Worm (Caenorhabditis elegans): ENCODE data around the gene math-14.
"Not testable (repeated sequence)": the region's sequence is repeated elsewhere in the genome, so short reads cannot be mapped to it uniquely, and the experiment has no call there.

math-14 gene

DNA sequence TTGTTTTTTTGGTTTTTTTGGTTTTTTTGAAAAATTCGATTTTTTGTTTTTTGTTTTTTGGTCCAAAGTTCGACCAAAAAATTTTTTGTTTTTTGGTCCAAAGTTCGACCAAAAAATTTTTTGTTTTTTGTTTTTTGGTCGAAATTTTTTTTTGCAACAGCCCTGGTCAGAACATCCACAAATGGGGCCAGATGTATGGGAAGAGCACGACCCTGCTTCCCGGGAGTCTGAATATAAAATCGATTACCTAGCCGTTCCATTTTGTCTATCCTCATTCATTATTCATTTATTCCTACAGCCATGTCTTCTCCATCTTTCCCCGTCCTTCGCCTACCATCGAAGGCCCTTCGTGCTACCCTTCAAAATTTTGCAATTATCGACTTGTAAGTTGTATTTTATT is 15.1 kb upstream of the math-14 start, which contains the start of gene fbxb-95:
TSS of gene fbxb-95 (plus strand) at position 301 of the 400 bp plus-strand sequence.
- TF ChIP-seq dao-5, W03F9.2, him-1 (tag; optimal IDR thresholded peaks at IDR 0.05): not testable (repeated sequence)

DNA sequence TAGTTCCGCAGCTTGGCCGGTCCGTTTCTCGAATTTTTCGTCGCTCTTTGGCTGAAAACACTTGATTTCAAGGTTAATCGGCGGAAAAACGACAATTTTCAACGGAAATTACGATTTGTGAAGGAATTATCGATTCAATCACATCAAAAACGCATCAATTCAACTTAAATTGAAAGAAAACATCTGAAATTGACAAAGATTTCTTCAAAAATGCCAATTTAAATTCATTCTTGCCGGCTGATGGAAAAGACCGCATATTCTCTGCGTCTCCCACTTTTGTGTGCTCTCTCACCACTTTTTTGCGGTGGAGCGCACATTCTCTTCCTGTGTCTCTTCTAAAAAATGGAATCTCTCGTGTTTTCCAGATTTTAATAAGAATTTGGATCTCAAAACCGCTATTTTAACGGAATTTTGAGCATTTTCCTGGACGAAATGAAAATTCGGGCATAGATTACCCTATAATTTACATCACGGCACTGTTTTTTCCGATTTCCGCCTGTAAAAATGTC is 7.9 kb upstream of the math-14 start, which contains the start of gene C16C4.18:
TSS of gene C16C4.18 (minus strand) at position 51 of the 509 bp plus-strand sequence.
- TF ChIP-seq W03F9.2, dao-5, him-1 (tag; optimal IDR thresholded peaks at IDR 0.05): not testable (repeated sequence)

DNA sequence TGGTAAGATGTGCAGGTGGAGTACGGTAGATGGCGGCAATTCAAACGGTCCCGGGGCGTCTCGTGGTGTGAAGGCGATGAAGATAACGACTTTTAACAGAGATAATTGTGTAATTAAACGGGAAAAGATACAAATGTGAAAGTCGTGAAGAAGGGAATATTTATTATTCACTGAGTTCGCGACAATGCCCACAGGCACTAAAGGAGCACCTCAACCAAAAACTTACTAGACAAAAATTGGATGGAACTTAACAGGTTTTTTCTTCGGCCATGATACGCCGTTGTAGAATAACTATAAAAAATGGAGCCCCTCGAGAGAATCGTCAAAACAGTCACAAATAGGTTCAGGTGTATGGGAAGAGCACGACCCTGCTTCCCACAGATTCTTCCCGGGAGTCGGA is 6.9 kb upstream of the math-14 start, which contains the start of gene fbxb-98:
TSS of gene fbxb-98 (plus strand) at position 301 of the 400 bp plus-strand sequence.
- TF ChIP-seq him-1, dao-5, W03F9.2 (tag; optimal IDR thresholded peaks at IDR 0.05): not testable (repeated sequence)

DNA sequence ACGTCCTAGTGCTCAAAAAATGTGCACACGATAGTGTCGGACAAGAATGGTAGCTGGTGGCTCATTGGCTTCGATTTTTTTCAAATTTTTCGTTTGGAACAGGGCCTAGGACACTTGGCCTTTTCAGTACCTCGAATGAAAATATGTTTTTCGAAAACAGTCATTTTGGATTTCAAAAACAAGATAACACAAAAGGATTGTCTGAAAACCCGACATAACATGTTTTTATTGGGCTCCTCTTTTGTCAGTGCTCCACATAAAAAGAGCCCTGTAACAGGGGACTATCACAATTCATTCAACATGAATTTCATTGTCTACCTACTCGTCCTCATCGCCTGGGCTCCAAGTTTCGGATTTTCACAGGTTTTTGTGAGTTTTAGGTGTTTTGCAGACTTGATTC is 4.9 kb upstream of the math-14 start, which contains the start of gene C16C4.17:
TSS of gene C16C4.17 (plus strand) at position 301 of the 400 bp plus-strand sequence.
- no peak for TF ChIP-seq W03F9.2 (tag; optimal IDR thresholded peaks at IDR 0.05)
- no peak for TF ChIP-seq him-1 (tag; optimal IDR thresholded peaks at IDR 0.05)
- TF ChIP-seq dao-5 (tag; optimal IDR thresholded peaks at IDR 0.05): no peak

DNA sequence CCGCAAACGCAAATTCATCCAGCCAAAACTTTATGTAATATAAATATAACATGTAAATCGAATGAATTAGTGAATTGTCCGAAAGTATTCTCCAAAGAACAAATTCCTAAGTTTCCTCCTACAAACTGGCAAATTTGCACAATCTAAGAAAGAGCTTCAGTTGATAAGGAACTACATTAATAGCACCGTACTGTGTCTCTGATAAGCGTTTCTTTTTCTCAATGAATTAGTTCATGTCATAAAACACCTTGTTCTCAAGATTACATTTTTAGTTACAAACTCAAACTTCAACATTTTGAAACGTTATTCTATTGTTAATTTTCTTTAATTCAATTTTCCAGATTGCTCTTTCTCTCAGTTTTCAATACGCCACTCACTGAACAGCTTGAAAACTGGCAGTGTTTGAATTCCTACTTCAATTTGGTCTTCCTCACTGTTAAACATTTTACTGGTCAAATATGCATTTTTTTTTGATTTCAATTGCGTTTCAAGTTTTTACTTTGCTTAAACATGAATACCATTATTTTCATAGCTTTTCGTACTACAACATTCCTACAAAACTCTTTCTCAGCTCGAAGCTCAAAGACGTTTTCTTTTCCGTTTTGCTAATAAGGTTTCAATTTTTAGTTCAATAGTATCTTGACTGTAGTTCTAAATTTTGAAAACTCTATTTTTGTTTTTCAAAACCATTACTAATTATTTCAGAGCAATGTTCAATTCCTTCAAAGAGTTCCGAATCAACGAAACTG is 3.4 kb upstream of the math-14 start, which contains the start of gene math-15:
TSS of gene math-15 (plus strand) at position 699 of the 749 bp plus-strand sequence.
- TF ChIP-seq him-1 (tag; optimal IDR thresholded peaks at IDR 0.05): no peak
- no peak for TF ChIP-seq W03F9.2 (tag; optimal IDR thresholded peaks at IDR 0.05)
- TF ChIP-seq dao-5 (tag; optimal IDR thresholded peaks at IDR 0.05): no peak

DNA sequence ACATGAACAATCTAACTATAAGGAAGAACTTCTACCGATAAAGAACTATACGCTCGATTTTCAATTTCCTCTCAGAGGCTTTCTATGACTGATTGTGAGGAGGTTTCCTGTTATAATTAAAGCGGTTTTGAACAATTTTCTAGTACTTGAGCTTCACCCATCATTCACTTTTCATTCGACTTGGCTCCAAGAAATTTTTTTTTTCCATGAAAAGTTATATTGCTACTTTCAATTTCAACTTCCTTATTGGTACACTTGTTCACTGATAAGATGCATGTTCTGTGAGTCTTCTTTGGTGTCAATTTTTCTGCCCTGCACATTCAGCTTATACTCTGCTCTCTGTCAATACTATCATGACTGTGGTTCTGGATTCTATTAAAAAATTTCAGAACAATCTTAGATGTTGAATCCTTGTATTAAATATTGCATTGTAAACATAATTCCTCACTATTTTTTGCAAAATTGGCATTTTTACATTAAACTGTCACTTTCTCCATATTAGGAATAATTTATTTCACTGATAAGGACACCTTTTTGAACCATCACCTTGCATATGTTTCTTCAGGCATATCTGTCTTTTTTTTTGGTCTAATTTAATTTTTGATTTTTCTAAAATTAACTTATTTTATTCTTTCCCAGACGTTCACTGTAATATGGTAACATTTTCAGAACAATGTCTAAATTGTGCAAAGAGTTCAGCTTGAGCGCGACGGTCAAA is 1.8 kb downstream of the math-14 start, which contains the start of gene math-10:
TSS of gene math-10 (plus strand) at position 668 of the 718 bp plus-strand sequence.
- TF ChIP-seq him-1 (tag; optimal IDR thresholded peaks at IDR 0.05): no peak
- no peak for TF ChIP-seq W03F9.2 (tag; optimal IDR thresholded peaks at IDR 0.05)
- no peak for TF ChIP-seq dao-5 (tag; optimal IDR thresholded peaks at IDR 0.05)

DNA sequence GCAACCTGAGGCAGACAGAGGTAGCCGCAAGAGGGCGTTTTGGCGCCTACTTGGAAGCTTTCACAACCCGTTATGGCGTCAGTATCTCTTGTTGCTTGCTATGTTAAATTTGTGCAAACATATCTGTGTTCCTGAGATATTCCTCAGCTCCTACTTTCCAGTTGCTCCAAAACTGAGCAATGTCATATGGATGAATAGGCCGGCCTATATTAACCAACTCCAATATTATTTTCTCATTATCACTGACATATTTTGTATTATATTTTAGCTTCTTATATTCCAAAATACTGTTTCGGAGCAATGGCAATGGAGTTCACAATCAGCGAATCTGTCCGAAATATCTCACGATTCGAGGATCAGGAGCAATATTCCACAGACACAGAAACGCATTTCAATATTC is 6.4 kb downstream of the math-14 start, which contains the start of gene math-13:
TSS of gene math-13 (plus strand) at position 301 of the 400 bp plus-strand sequence.
- TF ChIP-seq dao-5 (tag; optimal IDR thresholded peaks at IDR 0.05) (no peak), W03F9.2 (tag; optimal IDR thresholded peaks at IDR 0.05) (no peak), him-1 (tag; optimal IDR thresholded peaks at IDR 0.05) (no peak)

DNA sequence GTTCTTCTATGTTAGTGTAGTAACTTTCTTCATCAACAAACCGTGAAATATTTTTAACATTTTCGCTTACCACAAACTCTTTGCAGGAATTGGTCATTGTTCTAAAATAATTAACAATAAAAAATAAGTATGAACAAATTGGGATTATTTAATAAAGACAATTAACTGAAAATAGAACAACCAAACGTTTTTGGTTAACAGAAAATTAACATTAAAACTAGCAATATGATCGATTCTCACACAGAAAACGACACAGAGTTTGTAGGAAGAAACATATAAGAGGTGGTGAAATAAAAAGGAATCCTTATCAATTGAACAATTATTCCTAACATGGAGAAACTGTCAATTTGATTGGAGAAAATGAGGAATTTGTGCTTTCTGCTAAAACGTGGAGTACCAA is 9.4 kb downstream of the math-14 start, which contains the start of gene math-16:
TSS of gene math-16 (minus strand) at position 101 of the 400 bp plus-strand sequence.
- TF ChIP-seq W03F9.2 (tag; optimal IDR thresholded peaks at IDR 0.05) (no peak), him-1 (tag; optimal IDR thresholded peaks at IDR 0.05) (no peak), dao-5 (tag; optimal IDR thresholded peaks at IDR 0.05) (no peak)

DNA sequence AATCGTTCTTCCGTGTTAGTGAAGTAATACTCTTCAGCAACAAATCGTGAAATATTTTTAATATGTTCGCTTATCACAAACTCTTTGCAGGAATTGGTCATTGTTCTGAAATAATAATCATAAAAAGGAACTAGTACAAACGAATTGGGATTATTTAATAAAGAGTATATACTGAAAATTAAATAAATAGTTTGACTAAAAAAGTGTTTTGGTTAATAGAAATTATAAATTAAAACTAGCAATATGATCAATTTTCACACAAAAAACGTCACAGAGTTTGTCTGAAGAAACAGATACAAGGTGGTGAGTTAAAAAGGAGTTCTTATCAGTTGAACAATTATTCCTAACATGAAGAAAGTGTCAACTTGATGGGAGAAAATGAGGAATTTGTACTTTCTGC is 13.5 kb downstream of the math-14 start, which contains the start of gene math-5:
TSS of gene math-5 (minus strand) at position 101 of the 400 bp plus-strand sequence.
- TF ChIP-seq him-1 (tag; optimal IDR thresholded peaks at IDR 0.05) (no peak), W03F9.2 (tag; optimal IDR thresholded peaks at IDR 0.05) (no peak), dao-5 (tag; optimal IDR thresholded peaks at IDR 0.05) (no peak)

DNA sequence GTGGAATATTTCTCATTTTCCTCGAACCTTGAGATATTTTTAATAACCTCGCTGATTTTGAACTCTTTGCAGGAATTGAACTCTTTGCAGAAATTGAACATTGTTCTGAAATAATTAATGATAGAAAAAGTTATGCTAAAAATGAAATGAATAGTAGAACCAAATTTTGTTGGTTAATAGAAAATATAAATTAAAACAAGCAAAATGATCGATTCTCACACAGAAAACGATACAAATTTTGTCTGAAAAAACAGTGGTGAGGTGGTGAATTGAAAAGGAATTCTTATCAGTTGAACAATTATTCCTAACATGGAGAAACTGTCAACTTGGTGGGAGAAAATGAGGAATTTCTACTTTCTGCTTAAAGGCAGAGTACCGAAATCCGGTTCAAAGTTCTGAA is 15.4 kb downstream of the math-14 start, which contains the start of gene math-6:
TSS of gene math-6 (minus strand) at position 101 of the 400 bp plus-strand sequence.
- TF ChIP-seq W03F9.2 (tag; optimal IDR thresholded peaks at IDR 0.05) (no peak), dao-5 (tag; optimal IDR thresholded peaks at IDR 0.05) (no peak), him-1 (tag; optimal IDR thresholded peaks at IDR 0.05) (no peak)

DNA sequence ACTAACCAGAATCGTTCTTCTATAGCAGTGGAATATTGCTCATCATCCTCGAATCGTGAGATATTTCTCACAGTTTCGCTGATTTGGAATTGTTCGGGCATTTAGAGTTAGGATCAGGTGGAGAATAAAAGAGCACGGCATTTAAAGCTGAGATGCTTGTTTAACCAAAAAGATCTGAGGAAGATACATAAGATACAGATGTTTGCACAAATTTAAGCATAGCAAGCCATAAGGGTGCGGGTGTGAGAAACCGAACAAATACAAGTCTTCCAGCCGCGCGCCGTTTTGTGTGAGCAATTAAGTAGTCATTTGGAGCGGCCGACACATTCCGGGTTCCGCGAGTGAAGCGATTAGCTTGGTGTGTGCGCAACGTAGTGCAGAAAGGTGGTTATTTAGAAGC is 17.2 kb downstream of the math-14 start, which contains the start of gene math-7:
TSS of gene math-7 (minus strand) at position 101 of the 400 bp plus-strand sequence.
- TF ChIP-seq W03F9.2 (tag; optimal IDR thresholded peaks at IDR 0.05): no peak
- no peak for TF ChIP-seq him-1 (tag; optimal IDR thresholded peaks at IDR 0.05)
- no peak for TF ChIP-seq dao-5 (tag; optimal IDR thresholded peaks at IDR 0.05)

DNA sequence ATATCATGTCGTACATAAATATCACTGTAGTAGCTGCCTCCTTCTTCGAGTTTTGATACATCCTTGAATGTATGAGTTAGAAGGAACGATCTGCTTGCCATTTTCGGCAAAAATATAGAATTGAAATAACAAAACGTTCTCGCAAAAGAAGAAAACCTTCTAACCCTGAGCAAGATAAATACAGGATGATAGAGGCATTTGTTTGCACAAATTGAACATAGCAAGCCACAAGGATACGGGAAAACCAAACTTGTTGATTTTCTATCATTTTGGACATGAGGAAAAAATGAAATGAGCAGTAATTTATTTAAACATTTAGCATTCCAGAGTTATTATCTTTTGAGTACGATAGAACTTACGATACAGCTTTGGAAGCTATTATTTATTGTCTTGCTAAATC is 19.9 kb downstream of the math-14 start, which contains the start of gene math-8:
TSS of gene math-8 (minus strand) at position 101 of the 400 bp plus-strand sequence.
- TF ChIP-seq W03F9.2 (tag; optimal IDR thresholded peaks at IDR 0.05) (no peak), him-1 (tag; optimal IDR thresholded peaks at IDR 0.05) (no peak), dao-5 (tag; optimal IDR thresholded peaks at IDR 0.05) (no peak)

DNA sequence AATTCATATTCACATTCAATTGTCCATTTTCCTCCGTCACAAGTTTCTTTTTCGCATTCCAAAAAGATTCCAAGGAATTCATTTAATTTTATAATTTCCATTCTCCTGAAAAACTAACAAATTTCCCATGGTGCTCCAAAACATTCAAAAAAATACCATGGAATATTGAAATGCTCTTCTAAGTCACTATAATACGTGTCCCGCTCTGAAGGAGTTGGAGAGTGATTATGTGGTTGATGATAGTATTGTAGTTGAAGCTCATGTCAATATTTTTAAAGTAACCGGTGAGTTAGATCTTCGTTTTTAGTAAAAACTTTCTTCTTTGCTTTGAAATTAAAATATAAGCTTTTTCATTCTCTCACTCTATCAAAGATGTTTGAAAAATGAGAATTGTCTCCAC is 21.5 kb downstream of the math-14 start, which contains the start of gene math-9:
TSS of gene math-9 (minus strand) at position 101 of the 400 bp plus-strand sequence.
- TF ChIP-seq him-1 (tag; optimal IDR thresholded peaks at IDR 0.05) (no peak), dao-5 (tag; optimal IDR thresholded peaks at IDR 0.05) (no peak), W03F9.2 (tag; optimal IDR thresholded peaks at IDR 0.05) (no peak)

All from whole organism, L4/young adult.